Fruit fly (Drosophila melanogaster) whole organism, embryonic: ENCODE data around the gene Gclm.

ENCODE experiments used
- BEAF-32 ChIP-seq: fragments of 200-800 bp; sonication (Bioruptor generic); optimal IDR thresholded peaks from 3 replicates; lab custom pipeline; 2017; ENCODE audit warnings: missing biosample characterization, missing genetic modification characterization, mild to moderate bottlenecking, moderate library complexity, missing genetic modification reagents
- CG11093 ChIP-seq: fragments of 200-800 bp; sonication (Bioruptor generic); IDR thresholded peaks from 3 replicates; pipeline ENCODE4 v1.3.6; 2022; ENCODE audit warnings: missing biosample characterization, missing genetic modification characterization
- CG13287 ChIP-seq: fragments of 200-800 bp; sonication (Bioruptor generic); IDR thresholded peaks from 2 replicates; pipeline ENCODE4 v1.3.6; 2022; ENCODE audit warnings: missing biosample characterization, missing genetic modification characterization; ENCODE audit not compliant: partially characterized antibody
- CG15011 ChIP-seq: fragments of 200-800 bp; sonication (Bioruptor generic); optimal IDR thresholded peaks from 3 replicates; lab custom pipeline; 2018; ENCODE audit warnings: missing biosample characterization, mild to moderate bottlenecking, missing genetic modification characterization
- CG15073 ChIP-seq: fragments of 200-800 bp; sonication (Bioruptor generic); optimal IDR thresholded peaks from 2 replicates; lab custom pipeline; 2016; ENCODE audit warnings: missing biosample characterization, missing genetic modification characterization
- CG17385 ChIP-seq: fragments of 200-800 bp; sonication (Bioruptor generic); optimal IDR thresholded peaks from 3 replicates; lab custom pipeline; 2018; ENCODE audit warnings: missing biosample characterization, mild to moderate bottlenecking, missing genetic modification characterization
- CG30431 ChIP-seq: fragments of 200-800 bp; sonication (Bioruptor generic); optimal IDR thresholded peaks from 2 replicates; lab custom pipeline; 2017; ENCODE audit warnings: missing biosample characterization, missing genetic modification characterization
- CG32532 ChIP-seq: fragments of 200-800 bp; sonication (Bioruptor generic); IDR thresholded peaks from 2 replicates; pipeline ENCODE4 v1.3.6; 2022; ENCODE audit warnings: missing biosample characterization, missing genetic modification characterization
- CG3726 ChIP-seq: fragments of 200-800 bp; sonication (Bioruptor generic); IDR thresholded peaks from 3 replicates; pipeline ENCODE4, ENCODE4 v1.3.6; 2022; ENCODE audit warnings: missing biosample characterization, missing genetic modification characterization
- CG3847 ChIP-seq: fragments of 200-800 bp; sonication (Bioruptor generic); IDR thresholded peaks from 2 replicates; pipeline ENCODE4 v1.3.6; 2022; ENCODE audit warnings: missing biosample characterization, missing genetic modification characterization
- CG42726 ChIP-seq: fragments of 200-800 bp; sonication (Bioruptor generic); IDR thresholded peaks from 2 replicates; pipeline ENCODE4 v1.3.6; 2022; ENCODE audit warnings: missing biosample characterization, missing genetic modification characterization; ENCODE audit not compliant: partially characterized antibody
- CG43689 ChIP-seq: fragments of 200-800 bp; sonication (Bioruptor generic); IDR thresholded peaks from 2 replicates; pipeline ENCODE4 v1.3.6; 2022; ENCODE audit warnings: missing biosample characterization, missing genetic modification characterization
- CG4404 ChIP-seq: fragments of 200-800 bp; sonication (Bioruptor generic); IDR thresholded peaks from 2 replicates; pipeline ENCODE4 v1.3.6; 2022; ENCODE audit warnings: missing biosample characterization, missing genetic modification characterization
- CG4707 ChIP-seq: fragments of 200-800 bp; sonication (Bioruptor generic); optimal IDR thresholded peaks from 2 replicates; lab custom pipeline; 2018; ENCODE audit warnings: missing biosample characterization, mild to moderate bottlenecking, missing genetic modification characterization, moderate library complexity
- CG5245 ChIP-seq: fragments of 200-800 bp; sonication (Bioruptor generic); optimal IDR thresholded peaks from 3 replicates; lab custom pipeline; 2016; ENCODE audit warnings: missing biosample characterization, missing genetic modification characterization
- CG6654 ChIP-seq: fragments of 200-800 bp; sonication (Bioruptor generic); optimal IDR thresholded peaks from 2 replicates; lab custom pipeline; 2017; ENCODE audit warnings: missing biosample characterization, mild to moderate bottlenecking, missing genetic modification characterization
- Dad ChIP-seq: fragments of 200-800 bp; sonication (Bioruptor generic); optimal IDR thresholded peaks from 3 replicates; lab custom pipeline; 2016; ENCODE audit warnings: missing biosample characterization, missing genetic modification characterization
- Doc2 ChIP-seq: fragments of 200-800 bp; sonication (Bioruptor generic); IDR thresholded peaks from 2 replicates; pipeline ENCODE4 v1.3.6; 2022; ENCODE audit warnings: missing biosample characterization, missing genetic modification characterization
- Gug ChIP-seq: fragments of 200-800 bp; sonication (Bioruptor generic); IDR thresholded peaks from 4 replicates; pipeline ENCODE4 v1.3.6; 2022; ENCODE audit warnings: missing biosample characterization, missing genetic modification characterization
- Max ChIP-seq: fragments of 200-800 bp; sonication (Bioruptor generic); optimal IDR thresholded peaks from 2 replicates; lab custom pipeline; 2016; ENCODE audit warnings: missing biosample characterization, mild to moderate bottlenecking, missing genetic modification characterization
- Mes4 ChIP-seq: fragments of 200-800 bp; sonication (Bioruptor generic); optimal IDR thresholded peaks from 2 replicates; lab custom pipeline; 2016; ENCODE audit warnings: missing biosample characterization, missing genetic modification characterization
- NFAT ChIP-seq: fragments of 200-800 bp; sonication (Bioruptor generic); IDR thresholded peaks from 2 replicates; pipeline ENCODE4 v1.3.6; 2022; ENCODE audit warnings: missing biosample characterization, missing genetic modification characterization
- Stat92E ChIP-seq, 3 experiments: fragments of >200 bp in 2 of 3; fragments of 200-800 bp in 1 of 3; sonication (Bioruptor generic) in 1 of 3; optimal IDR thresholded peaks; 2 replicates each; lab custom pipeline; 2017 to 2019; ENCODE audit warnings: missing biosample characterization in 3 of 3, missing genetic modification characterization in 3 of 3, mild to moderate bottlenecking in 1 of 3, moderate library complexity in 1 of 3
- TFAM ChIP-seq: fragments of 200-800 bp; sonication (Bioruptor generic); optimal IDR thresholded peaks from 2 replicates; lab custom pipeline; 2017; ENCODE audit warnings: missing biosample characterization, missing genetic modification characterization, inconsistent platforms
- Taf1 ChIP-seq: fragments of 200-800 bp; sonication (Bioruptor generic); IDR thresholded peaks from 2 replicates; pipeline ENCODE4 v1.3.6; 2022; ENCODE audit warnings: missing biosample characterization, missing genetic modification characterization
- Usf ChIP-seq: fragments of 200-800 bp; sonication (Bioruptor generic); optimal IDR thresholded peaks from 2 replicates; lab custom pipeline; 2017; ENCODE audit warnings: missing genotype, missing biosample characterization, missing genetic modification characterization
- bbx ChIP-seq: fragments of 200-800 bp; sonication (Bioruptor generic); IDR thresholded peaks from 2 replicates; pipeline ENCODE4 v1.3.6; 2022; ENCODE audit warnings: missing biosample characterization, missing genetic modification characterization; ENCODE audit not compliant: partially characterized antibody
- br ChIP-seq: fragments of >200 bp; optimal IDR thresholded peaks from 2 replicates; lab custom pipeline; 2017
- chm ChIP-seq: fragments of 200-800 bp; sonication (Bioruptor generic); IDR thresholded peaks from 2 replicates; pipeline ENCODE4 v1.3.6; 2022; ENCODE audit warnings: missing biosample characterization, missing genetic modification characterization
- crc ChIP-seq: fragments of 200-800 bp; sonication (Bioruptor generic); optimal IDR thresholded peaks from 2 replicates; lab custom pipeline; 2016; ENCODE audit warnings: missing biosample characterization, missing genetic modification characterization
- eyg ChIP-seq: fragments of 200-800 bp; sonication (Bioruptor generic); optimal IDR thresholded peaks from 3 replicates; lab custom pipeline; 2016; ENCODE audit warnings: missing biosample characterization, missing genetic modification characterization
- hth ChIP-seq: fragments of >200 bp; optimal IDR thresholded peaks from 2 replicates; lab custom pipeline; 2017; ENCODE audit warnings: inconsistent platforms
- insv ChIP-seq, 2 experiments: fragments of 200-800 bp; sonication (Bioruptor generic); optimal IDR thresholded peaks; 3 replicates each; lab custom pipeline; 2016 to 2018; ENCODE audit warnings: missing biosample characterization in 2 of 2, missing genetic modification characterization in 2 of 2
- jigr1 ChIP-seq: fragments of 200-800 bp; sonication (Bioruptor generic); IDR thresholded peaks from 3 replicates; pipeline ENCODE4 v1.3.6; 2022; ENCODE audit warnings: missing biosample characterization, missing genetic modification characterization
- lola ChIP-seq, 3 experiments: fragments of >200 bp in 2 of 3; fragments of 200-800 bp in 1 of 3; sonication (Bioruptor generic) in 1 of 3; optimal IDR thresholded peaks; 2 replicates each; lab custom pipeline; 2017 to 2019; ENCODE audit warnings: missing biosample characterization in 3 of 3, missing genetic modification characterization in 3 of 3, mild to moderate bottlenecking in 1 of 3, moderate library complexity in 1 of 3
- nau ChIP-seq: fragments of 200-800 bp; sonication (Bioruptor generic); optimal IDR thresholded peaks from 3 replicates; lab custom pipeline; 2017; ENCODE audit warnings: missing biosample characterization, mild to moderate bottlenecking, missing genetic modification characterization, missing genetic modification reagents
- nom ChIP-seq: fragments of 200-800 bp; sonication (Bioruptor generic); optimal IDR thresholded peaks from 2 replicates; lab custom pipeline; 2017; ENCODE audit warnings: missing biosample characterization, missing genetic modification characterization, mild to moderate bottlenecking, moderate library complexity, missing genetic modification reagents
- phol ChIP-seq: fragments of 200-800 bp; sonication (Bioruptor generic); optimal IDR thresholded peaks from 3 replicates; lab custom pipeline; 2018; ENCODE audit warnings: missing biosample characterization, mild to moderate bottlenecking, missing genetic modification characterization, moderate library complexity
- pum ChIP-seq: fragments of 200-800 bp; sonication (Bioruptor generic); optimal IDR thresholded peaks from 2 replicates; lab custom pipeline; 2016; ENCODE audit warnings: missing biosample characterization, missing genetic modification characterization
- schlank ChIP-seq: fragments of 200-800 bp; sonication (Bioruptor generic); optimal IDR thresholded peaks from 2 replicates; lab custom pipeline; 2018; ENCODE audit warnings: missing biosample characterization, mild to moderate bottlenecking, missing genetic modification characterization
- sens ChIP-seq: fragments of 200-800 bp; sonication (Bioruptor generic); peaks from one replicate; lab custom pipeline; 2016; ENCODE audit warnings: missing biosample characterization, missing genetic modification characterization
- shn ChIP-seq: fragments of 200-800 bp; sonication (Bioruptor generic); optimal IDR thresholded peaks from 3 replicates; lab custom pipeline; 2016; ENCODE audit warnings: missing biosample characterization, missing genetic modification characterization
- slbo ChIP-seq: fragments of 200-800 bp; sonication (Bioruptor generic); IDR thresholded peaks from 2 replicates; pipeline ENCODE4 v1.3.6; 2022; ENCODE audit warnings: missing biosample characterization, missing genetic modification characterization
- sqz ChIP-seq: fragments of 200-800 bp; sonication (Bioruptor generic); optimal IDR thresholded peaks from 3 replicates; lab custom pipeline; 2018; ENCODE audit warnings: missing biosample characterization, mild to moderate bottlenecking, missing genetic modification characterization
- tgo ChIP-seq: fragments of 200-800 bp; sonication (Bioruptor generic); IDR thresholded peaks from 3 replicates; pipeline ENCODE4 v1.3.6; 2022; ENCODE audit warnings: missing biosample characterization, missing genetic modification characterization
- tio ChIP-seq: fragments of 200-800 bp; sonication (Bioruptor generic); optimal IDR thresholded peaks from 2 replicates; lab custom pipeline; 2017; ENCODE audit warnings: missing biosample characterization, missing genetic modification characterization, inconsistent platforms
- usp ChIP-seq: fragments of >200 bp; optimal IDR thresholded peaks from 2 replicates; lab custom pipeline; 2017; ENCODE audit warnings: missing biosample characterization, missing genetic modification characterization
- vfl ChIP-seq: fragments of 200-800 bp; sonication (Bioruptor generic); optimal IDR thresholded peaks from 2 replicates; lab custom pipeline; 2016; ENCODE audit warnings: missing biosample characterization, missing genetic modification characterization
- wor ChIP-seq: fragments of 200-800 bp; sonication (Bioruptor generic); IDR thresholded peaks from 2 replicates; pipeline ENCODE4 v1.3.6; 2022; ENCODE audit warnings: missing biosample characterization, missing genetic modification characterization
- z ChIP-seq: fragments of 200-800 bp; sonication (Bioruptor generic); IDR thresholded peaks from 3 replicates; pipeline ENCODE4 v1.3.6; 2022; ENCODE audit warnings: missing biosample characterization, missing genetic modification characterization

The Gclm gene

DNA sequence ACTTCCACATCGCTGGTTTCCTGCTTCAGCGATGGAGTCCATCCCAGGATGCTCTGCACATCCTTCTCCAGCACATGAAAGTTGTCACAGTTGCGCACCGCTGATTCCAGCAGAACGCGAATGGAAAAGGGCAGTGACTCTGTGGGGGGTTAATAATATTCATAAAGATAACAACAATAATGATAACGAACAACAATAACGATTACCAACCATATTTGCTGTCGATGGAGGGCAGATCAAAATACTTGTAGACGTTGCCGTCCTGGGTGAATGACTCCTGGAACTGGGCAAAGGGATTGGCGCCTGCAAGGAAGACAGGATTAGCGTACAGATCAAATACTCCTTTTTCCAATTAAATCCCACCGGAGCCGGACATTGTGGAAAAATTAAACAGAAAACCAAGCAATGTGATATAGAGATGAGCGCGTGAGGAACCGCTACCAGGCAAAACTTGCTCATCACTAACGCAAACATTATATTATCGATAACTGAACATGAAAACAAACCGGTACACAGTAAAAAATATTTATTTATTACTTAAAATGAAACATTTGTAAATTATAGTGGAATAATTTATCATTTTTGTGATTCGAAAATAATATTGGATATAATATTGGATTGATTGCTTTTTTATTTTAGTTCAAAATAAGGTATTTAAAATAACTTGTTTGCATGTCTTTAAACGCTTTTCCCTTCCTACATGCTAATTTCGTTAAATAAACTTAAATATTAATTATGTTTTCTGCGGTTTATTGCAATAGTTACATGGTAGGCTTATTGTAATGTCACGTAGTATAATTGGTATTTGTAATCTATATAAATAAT is 38.1 kb upstream of the Gclm start, which contains the start of gene Irp-1A (continued):
- TF ChIP-seq z (GFP tag; lab: Robert Waterston, UW), result no peak
- TF ChIP-seq Max (GFP tag; lab: Kevin White, UChicago), result peak; percentile 56
- TF ChIP-seq Stat92E (GFP tag; optimal IDR thresholded peaks at IDR 0.05; lab: Kevin White, UChicago), result no peak
- TF ChIP-seq CG17385 (GFP tag; lab: Kevin White, UChicago), result peak; percentile 73
- TF ChIP-seq br (lab: Kevin White, UChicago), result no peak
- TF ChIP-seq CG6654 (GFP tag; lab: Kevin White, UChicago), result no peak
- peak; percentile 11 for TF ChIP-seq nau
- no peak for TF ChIP-seq eyg (GFP tag; lab: Kevin White, UChicago)
- TF ChIP-seq TFAM (GFP tag; lab: Kevin White, UChicago), result no peak
- peak; percentile 21 for TF ChIP-seq schlank
- no peak for TF ChIP-seq CG4707 (GFP tag; lab: Kevin White, UChicago)
- TF ChIP-seq crc (GFP tag; lab: Kevin White, UChicago), result no peak
- TF ChIP-seq Gug (GFP tag; lab: Robert Waterston, UW), result peak; percentile 41; the same call in 1 of the 4 replicates
- TF ChIP-seq Dad (GFP tag; lab: Kevin White, UChicago), result no peak
- 0 out of 2 replicates have a peak, but pooled peaks have one; percentile 26 for TF ChIP-seq Taf1
- peak; percentile 86 for TF ChIP-seq slbo (GFP tag; lab: Robert Waterston, UW)
- TF ChIP-seq CG3726 (GFP tag; lab: Robert Waterston, UW), result no peak
- peak; percentile 89 for TF ChIP-seq CG13287 (GFP tag; lab: Robert Waterston, UW)
- peak; percentile 64; the same call in 1 of the 2 replicates for TF ChIP-seq NFAT (GFP tag; lab: Robert Waterston, UW)
- TF ChIP-seq shn (GFP tag; lab: Kevin White, UChicago), result no peak
- peak; percentile 13 for TF ChIP-seq Usf (GFP tag; lab: Kevin White, UChicago)
- peak; percentile 17 for TF ChIP-seq sqz (GFP tag; lab: Kevin White, UChicago)
- peak; percentile 22; the same call in 1 of the 2 replicates for TF ChIP-seq CG42726 (GFP tag; lab: Robert Waterston, UW)
- peak; percentile 90 for TF ChIP-seq sens (GFP tag; lab: Kevin White, UChicago)
- no peak for TF ChIP-seq Doc2 (GFP tag; lab: Robert Waterston, UW)
- TF ChIP-seq nom, result peak; percentile 35
- TF ChIP-seq bbx (GFP tag; lab: Robert Waterston, UW), result peak; percentile 82
- TF ChIP-seq wor (GFP tag; lab: Robert Waterston, UW), result peak; percentile 48
- TF ChIP-seq BEAF-32 (GFP tag; lab: Kevin White, UChicago), result peak; percentile 83
- TF ChIP-seq CG4404 (GFP tag; lab: Robert Waterston, UW), result peak; percentile 25; the same call in 1 of the 2 replicates
- peak; percentile 23 for TF ChIP-seq vfl (GFP tag; lab: Kevin White, UChicago)
- TF ChIP-seq usp (GFP tag; lab: Kevin White, UChicago), result no peak
- TF ChIP-seq CG43689 (GFP tag; lab: Robert Waterston, UW), result no peak
- peak in 1 of 2 experiments; percentile 6 for TF ChIP-seq insv (GFP tag; optimal IDR thresholded peaks at IDR 0.05; lab: Kevin White, UChicago)
- peak; percentile 81 for TF ChIP-seq phol (tag; lab: Kevin White, UChicago)
- TF ChIP-seq CG15011 (GFP tag; lab: Kevin White, UChicago), result peak; percentile 40
- TF ChIP-seq jigr1 (GFP tag; lab: Robert Waterston, UW), result no peak
- TF ChIP-seq pum (GFP tag; lab: Kevin White, UChicago), result peak; percentile 7
- TF ChIP-seq tio, result no peak
- TF ChIP-seq hth (lab: Kevin White, UChicago), result no peak
- peak; percentile 71 for TF ChIP-seq CG3847 (GFP tag; lab: Robert Waterston, UW)
- peak; percentile 89 for TF ChIP-seq CG32532 (GFP tag; lab: Robert Waterston, UW)
- peak; percentile 78 for TF ChIP-seq tgo (GFP tag; lab: Robert Waterston, UW)
- no peak for TF ChIP-seq Mes4 (GFP tag; lab: Kevin White, UChicago)
- TF ChIP-seq CG11093 (GFP tag; lab: Robert Waterston, UW), result no peak
- no peak for TF ChIP-seq CG5245
- no peak for TF ChIP-seq chm
- TF ChIP-seq lola (GFP tag; optimal IDR thresholded peaks at IDR 0.05; lab: Kevin White, UChicago), result peak in 1 of 3 experiments; percentile 71
- no peak for TF ChIP-seq CG15073
- TF ChIP-seq CG30431, result no peak
